Worm (Caenorhabditis elegans): ENCODE measurements around the gene lgc-19.

lgc-19 gene

ce11 chrIV:15933100-15933499, 29.4 kb downstream of the lgc-19 start (continued):
- TF ChIP-seq D1046.2 (GFP tag; IDR thresholded peaks at IDR 0.05) = peak; percentile 75; the same call in 1 of the 2 replicates
- TF ChIP-seq Y5F2A.4 (GFP tag; optimal IDR thresholded peaks at IDR 0.05) = peak; percentile 36
- peak; percentile 41 for TF ChIP-seq dmd-6 (GFP tag; IDR thresholded peaks at IDR 0.05)

ce11 chrIV:15931833-15932232, 30.7 kb downstream of the lgc-19 start:
- peak; percentile 19 for TF ChIP-seq zfp-2 (tag; optimal IDR thresholded peaks at IDR 0.05)
- TF ChIP-seq hif-1 (tag; optimal IDR thresholded peaks at IDR 0.05) = peak; percentile 6 to 19
- peak; percentile 44; the same call in 1 of the 2 replicates for TF ChIP-seq mxl-2 (GFP tag; conservative IDR thresholded peaks at IDR 0.05)
- TF ChIP-seq ces-1 (GFP tag; optimal IDR thresholded peaks at IDR 0.05) = no peak
- peak; percentile 80 for TF ChIP-seq arid-1 (GFP tag; conservative IDR thresholded peaks at IDR 0.05)
- peak; percentile 21 for TF ChIP-seq hlh-11 (tag; optimal IDR thresholded peaks at IDR 0.05)
- peak; percentile 73 for TF ChIP-seq mes-2 (tag; optimal IDR thresholded peaks at IDR 0.05; ENCODE audit: poor library complexity, severe bottlenecking)
- peak; percentile 68; the same call in 1 of the 2 replicates for TF ChIP-seq daf-19 (GFP tag; conservative IDR thresholded peaks at IDR 0.05)
- peak; percentile 67 for TF ChIP-seq ctbp-1 (GFP tag; IDR thresholded peaks at IDR 0.05)
- no peak for TF ChIP-seq daf-8 (GFP tag; IDR thresholded peaks at IDR 0.05)
- no peak for TF ChIP-seq lin-39 (tag; optimal IDR thresholded peaks at IDR 0.05)
- peak; percentile 81; the same call in 1 of the 2 replicates for TF ChIP-seq pha-4 (GFP tag; IDR thresholded peaks at IDR 0.05)
- no peak for TF ChIP-seq pha-4 (tag; optimal IDR thresholded peaks at IDR 0.05)
- TF ChIP-seq zfp-3 (GFP tag; conservative IDR thresholded peaks at IDR 0.05) = 0 out of 2 replicates have a peak, but pooled peaks have one; percentile 29
- peak; percentile 84 for TF ChIP-seq nhr-111 (GFP tag; optimal IDR thresholded peaks at IDR 0.05)
- no peak for TF ChIP-seq ztf-7 (tag; optimal IDR thresholded peaks at IDR 0.05)
- TF ChIP-seq nhr-76 (tag; optimal IDR thresholded peaks at IDR 0.05) = no peak
- TF ChIP-seq sdz-12 (GFP tag; optimal IDR thresholded peaks at IDR 0.05) = no peak
- no peak for TF ChIP-seq zip-2 (tag; optimal IDR thresholded peaks at IDR 0.05)
- TF ChIP-seq spr-3 (GFP tag; optimal IDR thresholded peaks at IDR 0.05) = no peak
- TF ChIP-seq snpc-4 (tag; optimal IDR thresholded peaks at IDR 0.05) = no peak
- TF ChIP-seq mep-1 (tag; optimal IDR thresholded peaks at IDR 0.05) = peak; percentile 70
- peak; percentile 76 for TF ChIP-seq F49E8.2 (tag; optimal IDR thresholded peaks at IDR 0.05; ENCODE audit: borderline replicate concordance)
- peak; percentile 72 for TF ChIP-seq lin-38 (GFP tag; IDR thresholded peaks at IDR 0.05)
- no peak for TF ChIP-seq nhr-41 (GFP tag; IDR thresholded peaks at IDR 0.05)
- peak; percentile 89 for TF ChIP-seq lim-7 (GFP tag; IDR thresholded peaks at IDR 0.05)
- TF ChIP-seq snpc-1.2 (GFP tag; IDR thresholded peaks at IDR 0.05) = peak; percentile 98
- TF ChIP-seq F37D6.2 (tag; optimal IDR thresholded peaks at IDR 0.05) = no peak
- TF ChIP-seq egl-27 (tag; optimal IDR thresholded peaks at IDR 0.05) = no peak
- TF ChIP-seq ZK546.5 (tag; optimal IDR thresholded peaks at IDR 0.05) = no peak
- no peak for TF ChIP-seq ama-1 (optimal IDR thresholded peaks at IDR 0.05)
- TF ChIP-seq jun-1 (tag; optimal IDR thresholded peaks at IDR 0.05) = no peak
- TF ChIP-seq skn-1 (tag; optimal IDR thresholded peaks at IDR 0.05) = no peak
- no peak for TF ChIP-seq fkh-10 (GFP tag; optimal IDR thresholded peaks at IDR 0.05)
- no peak for TF ChIP-seq F44E2.7 (GFP tag; IDR thresholded peaks at IDR 0.05)
- no peak for TF ChIP-seq lin-13 (GFP tag; optimal IDR thresholded peaks at IDR 0.05)
- TF ChIP-seq ZK337.2 (GFP tag; IDR thresholded peaks at IDR 0.05) = no peak
- TF ChIP-seq rbr-2 (tag; optimal IDR thresholded peaks at IDR 0.05) = peak; percentile 26
- TF ChIP-seq dpl-1 (GFP tag; optimal IDR thresholded peaks at IDR 0.05) = no peak
- TF ChIP-seq nhr-28 (tag; optimal IDR thresholded peaks at IDR 0.05) = peak; percentile 3
- TF ChIP-seq zag-1 (tag; optimal IDR thresholded peaks at IDR 0.05) = no peak
- no peak for TF ChIP-seq R02D3.7 (tag; optimal IDR thresholded peaks at IDR 0.05)
- peak; percentile 68 for TF ChIP-seq nhr-102 (tag; optimal IDR thresholded peaks at IDR 0.05)
- peak; percentile 65; the same call in 1 of the 2 replicates for TF ChIP-seq madf-9 (GFP tag; conservative IDR thresholded peaks at IDR 0.05)
- peak; percentile 9 for TF ChIP-seq dve-1 (tag; optimal IDR thresholded peaks at IDR 0.05; ENCODE audit: insufficient read depth)
- TF ChIP-seq tra-1 (GFP tag; IDR thresholded peaks at IDR 0.05) = peak; percentile 77
- peak; percentile 81; the same call in 1 of the 2 replicates for TF ChIP-seq Y75B8A.6 (GFP tag; IDR thresholded peaks at IDR 0.05)

All from whole organism, L4 larva.